Worm (Caenorhabditis elegans) whole organism, L1 larva: Measurements from ENCODE around the gene acc-4.
A peak's percentile ranks its signal among the peaks of the same experiment; 100 is the strongest.

Source experiments
- F16B12.6 ChIP-seq: fragments of 150-350 bp; optimal IDR thresholded peaks from 2 replicates; lab custom pipeline; 2014; ENCODE audit warnings: missing biosample characterization, missing genetic modification characterization
- Y116A8C.19 ChIP-seq: sonication (generic microtip); optimal IDR thresholded peaks from 2 replicates; lab custom pipeline; 2016; ENCODE audit warnings: missing compliant biosample characterization, missing genetic modification characterization, borderline replicate concordance
- aha-1 ChIP-seq: fragments of 150-350 bp; optimal IDR thresholded peaks from 2 replicates; lab custom pipeline; 2014; ENCODE audit warnings: missing biosample characterization, missing genetic modification characterization
- aly-2 ChIP-seq: fragments of 150-350 bp; optimal IDR thresholded peaks from 2 replicates; lab custom pipeline; 2014; ENCODE audit warnings: missing biosample characterization, missing genetic modification characterization
- ceh-8 ChIP-seq: fragments of 200-800 bp; sonication (Bioruptor generic); optimal IDR thresholded peaks from 2 replicates; lab custom pipeline; 2018; ENCODE audit warnings: mild to moderate bottlenecking, missing genetic modification characterization, moderate library complexity, missing compliant biosample characterization
- ceh-88 ChIP-seq: fragments of 200-800 bp; sonication (Bioruptor generic); IDR thresholded peaks from 2 replicates; pipeline ENCODE4 v1.3.6; 2022; ENCODE audit warnings: missing genetic modification characterization, missing compliant biosample characterization
- dsc-1 ChIP-seq: sonication (generic microtip); optimal IDR thresholded peaks from 2 replicates; lab custom pipeline; 2016; ENCODE audit warnings: mild to moderate bottlenecking, missing genetic modification characterization, missing compliant biosample characterization
- efl-1 ChIP-seq, 4 experiments: fragments of 150-350 bp; optimal IDR thresholded peaks in 3 of 4; peaks in 1 of 4; 1 replicate in 1 of 4; 2 replicates in 3 of 4; lab custom pipeline; 2014; ENCODE audit warnings: missing biosample characterization in 2 of 4, missing genetic modification characterization in 2 of 4, missing genetic modification reagents in 2 of 4
- egl-13 ChIP-seq: sonication (generic microtip); optimal IDR thresholded peaks from 2 replicates; lab custom pipeline; 2016; ENCODE audit warnings: missing genotype, missing genetic modification reagents, missing genetic modification characterization, missing compliant biosample characterization
- egl-27 ChIP-seq, 2 experiments: fragments of 150-350 bp in 1 of 2; sonication (generic microtip); optimal IDR thresholded peaks; 3 replicates each; lab custom pipeline; 2017 to 2018; ENCODE audit warnings: missing biosample characterization in 2 of 2, missing genetic modification characterization in 2 of 2, missing genetic modification reagents in 2 of 2
- elt-2 ChIP-seq: sonication (generic microtip); optimal IDR thresholded peaks from 2 replicates; lab custom pipeline; 2016; ENCODE audit warnings: missing genetic modification characterization, mild to moderate bottlenecking, inconsistent platforms, missing compliant biosample characterization, missing genetic modification reagents
- ets-5 ChIP-seq: fragments of 200-800 bp; sonication (Bioruptor generic); IDR thresholded peaks from 2 replicates; pipeline ENCODE4 v1.3.6; 2022; ENCODE audit warnings: missing genetic modification characterization, missing compliant biosample characterization
- fkh-10 ChIP-seq: sonication (generic microtip); optimal IDR thresholded peaks from 2 replicates; lab custom pipeline; 2017; ENCODE audit warnings: missing biosample characterization, missing genetic modification reagents, missing genetic modification characterization
- fkh-8 ChIP-seq: sonication (generic microtip); optimal IDR thresholded peaks from 2 replicates; lab custom pipeline; 2016; ENCODE audit warnings: mild to moderate bottlenecking, missing genetic modification characterization, missing compliant biosample characterization
- grh-1 ChIP-seq: fragments of 200-800 bp; sonication (Bioruptor generic); IDR thresholded peaks from 2 replicates; pipeline ENCODE4 v1.3.6; 2022; ENCODE audit warnings: missing genetic modification reagents, missing genetic modification characterization, missing compliant biosample characterization
- isw-1 ChIP-seq: fragments of 200-800 bp; sonication (Bioruptor generic); IDR thresholded peaks from 2 replicates; pipeline ENCODE4 v1.3.6; 2022; ENCODE audit warnings: missing genetic modification characterization, missing compliant biosample characterization
- lin-14 ChIP-seq: fragments of 200-800 bp; sonication (Bioruptor generic); optimal IDR thresholded peaks from 2 replicates; lab custom pipeline; 2018; ENCODE audit warnings: mild to moderate bottlenecking, missing genetic modification characterization, moderate library complexity, missing compliant biosample characterization
- lin-35 ChIP-seq, 2 experiments: fragments of 150-350 bp; optimal IDR thresholded peaks; 2 replicates each; lab custom pipeline; 2014; ENCODE audit warnings: missing biosample characterization in 2 of 2, missing genetic modification characterization in 2 of 2, missing genetic modification reagents in 2 of 2
- mab-9 ChIP-seq: fragments of 200-800 bp; sonication (Bioruptor generic); IDR thresholded peaks from 2 replicates; pipeline ENCODE4 v1.3.6; 2022; ENCODE audit warnings: missing genetic modification reagents, missing genetic modification characterization, missing compliant biosample characterization
- mdl-1 ChIP-seq, 2 experiments: fragments of 150-350 bp; optimal IDR thresholded peaks; 2 replicates each; lab custom pipeline; 2014 to 2017; ENCODE audit warnings: missing biosample characterization in 2 of 2, missing genetic modification characterization in 2 of 2, inconsistent platforms in 1 of 2
- mep-1 ChIP-seq: fragments of 150-350 bp; optimal IDR thresholded peaks from 2 replicates; lab custom pipeline; 2014; ENCODE audit warnings: missing biosample characterization, missing genetic modification characterization
- nhr-11 ChIP-seq: fragments of 150-350 bp; optimal IDR thresholded peaks from 2 replicates; lab custom pipeline; 2014; ENCODE audit warnings: missing biosample characterization, missing genetic modification characterization
- nhr-19 ChIP-seq: fragments of 200-800 bp; sonication (Bioruptor generic); conservative IDR thresholded peaks from 2 replicates; pipeline ENCODE4 v1.3.6; 2022; ENCODE audit warnings: missing genetic modification characterization, missing compliant biosample characterization
- nhr-28 ChIP-seq: fragments of 150-350 bp; optimal IDR thresholded peaks from 2 replicates; lab custom pipeline; 2014; ENCODE audit warnings: missing biosample characterization, missing genetic modification characterization
- nhr-47 ChIP-seq: sonication (generic microtip); optimal IDR thresholded peaks from 2 replicates; lab custom pipeline; 2016; ENCODE audit warnings: mild to moderate bottlenecking, missing genetic modification characterization, moderate library complexity, missing compliant biosample characterization
- nhr-77 ChIP-seq: fragments of 150-350 bp; optimal IDR thresholded peaks from 2 replicates; lab custom pipeline; 2014; ENCODE audit warnings: missing biosample characterization, missing genetic modification characterization
- nhr-84 ChIP-seq: sonication (generic microtip); optimal IDR thresholded peaks from 2 replicates; lab custom pipeline; 2017; ENCODE audit warnings: missing biosample characterization, missing genetic modification characterization
- nhr-85 ChIP-seq: sonication (generic microtip); peaks from one replicate; lab custom pipeline; 2016; ENCODE audit warnings: missing genetic modification characterization, inconsistent platforms, missing compliant biosample characterization
- nhr-90 ChIP-seq: sonication (generic microtip); optimal IDR thresholded peaks from 2 replicates; lab custom pipeline; 2016; ENCODE audit warnings: mild to moderate bottlenecking, missing genetic modification characterization, missing compliant biosample characterization; ENCODE audit not compliant: poor library complexity
- pax-3 ChIP-seq: fragments of 200-800 bp; sonication (Bioruptor generic); optimal IDR thresholded peaks from 2 replicates; lab custom pipeline; 2018; ENCODE audit warnings: mild to moderate bottlenecking, missing genetic modification characterization, moderate library complexity, missing compliant biosample characterization
- rnt-1 ChIP-seq: sonication (generic microtip); optimal IDR thresholded peaks from 2 replicates; lab custom pipeline; 2016; ENCODE audit warnings: mild to moderate bottlenecking, missing genetic modification characterization, moderate library complexity, missing compliant biosample characterization
- skn-1 ChIP-seq: fragments of 150-350 bp; optimal IDR thresholded peaks from 2 replicates; lab custom pipeline; 2014; ENCODE audit warnings: missing biosample characterization, missing genetic modification characterization
- snpc-4 ChIP-seq: fragments of 150-350 bp; optimal IDR thresholded peaks from 2 replicates; lab custom pipeline; 2014; ENCODE audit warnings: missing biosample characterization, missing genetic modification characterization
- sox-4 ChIP-seq: sonication (generic microtip); optimal IDR thresholded peaks from 2 replicates; lab custom pipeline; 2016; ENCODE audit warnings: missing genetic modification characterization, missing compliant biosample characterization
- sup-37 ChIP-seq: fragments of 200-800 bp; sonication (Bioruptor generic); optimal IDR thresholded peaks from 2 replicates; lab custom pipeline; 2018; ENCODE audit warnings: mild to moderate bottlenecking, missing genetic modification characterization, missing compliant biosample characterization
- tbx-2 ChIP-seq: sonication (generic microtip); optimal IDR thresholded peaks from 2 replicates; lab custom pipeline; 2016; ENCODE audit warnings: missing genetic modification characterization, missing compliant biosample characterization
- tlp-1 ChIP-seq: fragments of 150-350 bp; optimal IDR thresholded peaks from 2 replicates; lab custom pipeline; 2014; ENCODE audit warnings: missing biosample characterization, missing genetic modification characterization
- unc-130 ChIP-seq: fragments of 150-350 bp; optimal IDR thresholded peaks from 2 replicates; lab custom pipeline; 2017; ENCODE audit warnings: missing biosample characterization, missing genetic modification characterization, inconsistent platforms
- unc-62 ChIP-seq: fragments of 150-350 bp; optimal IDR thresholded peaks from 2 replicates; lab custom pipeline; 2014; ENCODE audit warnings: missing biosample characterization, missing genetic modification reagents, missing genetic modification characterization
- unc-86 ChIP-seq: sonication (generic microtip); optimal IDR thresholded peaks from 2 replicates; lab custom pipeline; 2016; ENCODE audit warnings: missing genetic modification characterization, missing compliant biosample characterization
- unc-98 ChIP-seq: fragments of 200-800 bp; sonication (Bioruptor generic); IDR thresholded peaks from 2 replicates; pipeline ENCODE4 v1.3.6; 2022; ENCODE audit warnings: missing genetic modification characterization, missing compliant biosample characterization
- ztf-11 ChIP-seq, 2 experiments: sonication (generic microtip); optimal IDR thresholded peaks; 2 replicates each; lab custom pipeline; 2016 to 2017; ENCODE audit warnings: missing genetic modification characterization in 2 of 2, missing biosample characterization in 1 of 2, missing compliant biosample characterization in 1 of 2

acc-4 gene

ce11 chrIII:13462138-13462634, 21.7 kb downstream of the acc-4 start, which contains the start of the genes abcf-2 and T27E9.2:
Gene abcf-2, minus strand, starts transcription at chrIII:13462238.
Gene T27E9.2, minus strand, starts transcription at chrIII:13462584.
- TF ChIP-seq ets-5, result no peak
- no peak for TF ChIP-seq efl-1 (optimal IDR thresholded peaks at IDR 0.05; lab: Kevin White, UChicago)
- TF ChIP-seq efl-1 (GFP tag; optimal IDR thresholded peaks at IDR 0.05 in 1 of 2; lab: Kevin White, UChicago), result peak in 1 of 2 experiments; percentile 86
- no peak for TF ChIP-seq fkh-10 (GFP tag; lab: Kevin White, UChicago)
- no peak for TF ChIP-seq pax-3 (tag; lab: Kevin White, UChicago)

- no peak for TF ChIP-seq efl-1 (optimal IDR thresholded peaks at IDR 0.05; lab: Kevin White, UChicago)
- TF ChIP-seq efl-1 (GFP tag; optimal IDR thresholded peaks at IDR 0.05 in 1 of 2; lab: Kevin White, UChicago), result peak in 1 of 2 experiments; percentile 61
- no peak for TF ChIP-seq elt-2 (tag; lab: Kevin White, UChicago)
- peak; percentile 67 for TF ChIP-seq nhr-85 (tag; lab: Kevin White, UChicago)
- TF ChIP-seq, all 84 proteins: peak for 2
Observed at ce11 chrIII:13461535-13461934, 22.4 kb downstream of the acc-4 start.

- TF ChIP-seq nhr-19 (no peak), nhr-84 (no peak), lin-35 (GFP tag; optimal IDR thresholded peaks at IDR 0.05; lab: Kevin White, UChicago) (no peak), mab-9 (GFP tag; lab: Robert Waterston, UW) (no peak), sox-4 (tag; lab: Kevin White, UChicago) (no peak), unc-98 (GFP tag; lab: Robert Waterston, UW) (no peak), isw-1 (GFP tag; lab: Robert Waterston, UW) (no peak), Y116A8C.19 (tag; lab: Kevin White, UChicago) (no peak), tbx-2 (no peak), ceh-8 (no peak), ceh-88 (GFP tag; lab: Robert Waterston, UW) (no peak), unc-62 (GFP tag; lab: Kevin White, UChicago) (no peak), tlp-1 (tag; lab: Kevin White, UChicago) (no peak), grh-1 (GFP tag; lab: Robert Waterston, UW) (no peak), nhr-28 (tag; lab: Kevin White, UChicago) (no peak), lin-14 (GFP tag; lab: Kevin White, UChicago) (no peak)
Observed at ce11 chrIII:13458978-13459596, 24.8 kb downstream of the acc-4 start, which contains the start of gene tag-164. Gene tag-164, plus strand, starts transcription at chrIII:13459546.

- TF ChIP-seq snpc-4 (no peak), fkh-8 (tag; lab: Kevin White, UChicago) (no peak), isw-1 (GFP tag; lab: Robert Waterston, UW) (no peak), dsc-1 (tag; lab: Kevin White, UChicago) (no peak), aly-2 (no peak), unc-86 (no peak), elt-2 (tag; lab: Kevin White, UChicago) (no peak), Y116A8C.19 (tag; lab: Kevin White, UChicago) (no peak), mep-1 (tag; lab: Kevin White, UChicago) (no peak), F16B12.6 (tag; lab: Kevin White, UChicago) (no peak), lin-35 (GFP tag; optimal IDR thresholded peaks at IDR 0.05; lab: Kevin White, UChicago) (no peak), rnt-1 (tag; lab: Kevin White, UChicago) (no peak)
Observed at ce11 chrIII:13457305-13457704, 26.6 kb downstream of the acc-4 start.

ce11 chrIII:13455816-13456215, 28.1 kb downstream of the acc-4 start:
- TF ChIP-seq aha-1, result no peak
- TF ChIP-seq mdl-1 (tag; optimal IDR thresholded peaks at IDR 0.05; lab: Kevin White, UChicago), result no peak
- no peak for TF ChIP-seq unc-62 (GFP tag; lab: Kevin White, UChicago)
- TF ChIP-seq unc-130 (tag; lab: Kevin White, UChicago), result no peak
- TF ChIP-seq nhr-47 (tag; lab: Kevin White, UChicago), result peak; percentile 51
- TF ChIP-seq fkh-10 (GFP tag; lab: Kevin White, UChicago), result peak; percentile 31
- no peak for TF ChIP-seq nhr-28 (tag; lab: Kevin White, UChicago)
- peak; percentile 50 for TF ChIP-seq mep-1 (tag; lab: Kevin White, UChicago)
- no peak for TF ChIP-seq grh-1 (GFP tag; lab: Robert Waterston, UW)
- TF ChIP-seq nhr-11 (tag; lab: Kevin White, UChicago), result no peak
- TF ChIP-seq Y116A8C.19 (tag; lab: Kevin White, UChicago), result no peak
- TF ChIP-seq nhr-77 (tag; lab: Kevin White, UChicago), result no peak
- no peak for TF ChIP-seq nhr-85 (tag; lab: Kevin White, UChicago)
- no peak for TF ChIP-seq rnt-1 (tag; lab: Kevin White, UChicago)
- peak; percentile 21 for TF ChIP-seq skn-1 (tag; lab: Kevin White, UChicago)
- TF ChIP-seq nhr-90, result no peak
- TF ChIP-seq lin-35 (GFP tag; optimal IDR thresholded peaks at IDR 0.05; lab: Kevin White, UChicago), result peak in 1 of 2 experiments; percentile 48
- no peak for TF ChIP-seq ztf-11 (tag; optimal IDR thresholded peaks at IDR 0.05; lab: Kevin White, UChicago)
- TF ChIP-seq egl-27 (tag; optimal IDR thresholded peaks at IDR 0.05; lab: Kevin White, UChicago), result no peak
- peak; percentile 51 for TF ChIP-seq egl-13
- no peak for TF ChIP-seq sup-37 (GFP tag; lab: Kevin White, UChicago)
